Fruit fly (Drosophila melanogaster) Kc167 (cell line): Measurements from ENCODE around the gene vih.

ENCODE experiments used
- Sin3A ChIP-seq: fragments of >200 bp; optimal IDR thresholded peaks from 2 replicates; lab custom pipeline; 2018; ENCODE audit warnings: missing external identifiers
- psq ChIP-seq: fragments of >200 bp; optimal IDR thresholded peaks from 2 replicates; lab custom pipeline; 2017; ENCODE audit warnings: missing external identifiers

dm6 chr3L:12506963-12507552 is 3.0 kb downstream of the vih start:
- no peak for TF ChIP-seq Sin3A
- TF ChIP-seq psq (lab: Kevin White, UChicago), result no peak
